Worm (Caenorhabditis elegans): Measurements from ENCODE around the gene nhr-11.

ce11 chrIV:9069703-9070102 lies at the start of gene nhr-11:
- TF ChIP-seq sox-4 (tag; optimal IDR thresholded peaks at IDR 0.05) (no peak), ceh-45 (GFP tag; IDR thresholded peaks at IDR 0.05) (no peak), pha-4 (tag; optimal IDR thresholded peaks at IDR 0.05) (no peak), elt-2 (tag; optimal IDR thresholded peaks at IDR 0.05) (no peak), unc-3 (GFP tag; conservative IDR thresholded peaks at IDR 0.05) (no peak), unc-3 (tag; optimal IDR thresholded peaks at IDR 0.05) (no peak), ttx-3 (tag; optimal IDR thresholded peaks at IDR 0.05) (no peak), F13H6.1 (tag; optimal IDR thresholded peaks at IDR 0.05) (no peak), ceh-19 (GFP tag; optimal IDR thresholded peaks at IDR 0.05) (no peak), ceh-30 (tag; optimal IDR thresholded peaks at IDR 0.05) (no peak), dmd-4 (tag; optimal IDR thresholded peaks at IDR 0.05; ENCODE audit: borderline replicate concordance) (no peak), hlh-8 (tag; optimal IDR thresholded peaks at IDR 0.05) (no peak)

Measured in whole organism, late embryonic.